Fruit fly (Drosophila melanogaster) whole organism, wandering third instar larva: ENCODE data around the gene CG43980.

Source experiments
- HLH106 ChIP-seq: fragments of 200-800 bp; optimal IDR thresholded peaks from 3 replicates; lab custom pipeline; 2019; ENCODE audit warnings: missing biosample characterization, mild to moderate bottlenecking, missing genetic modification characterization, moderate library complexity
- pan ChIP-seq: fragments of >200 bp; optimal IDR thresholded peaks from 2 replicates; lab custom pipeline; 2017
- psq ChIP-seq: fragments of 200-800 bp; sonication (Bioruptor generic); optimal IDR thresholded peaks from 3 replicates; lab custom pipeline; 2017; ENCODE audit warnings: missing biosample characterization, mild to moderate bottlenecking, missing genetic modification characterization, moderate library complexity
- rgr ChIP-seq: fragments of 200-800 bp; sonication (Bioruptor generic); optimal IDR thresholded peaks from 3 replicates; lab custom pipeline; 2016; ENCODE audit warnings: missing biosample characterization, mild to moderate bottlenecking, missing genetic modification characterization
- sv ChIP-seq: fragments of 200-800 bp; sonication (Bioruptor generic); optimal IDR thresholded peaks from 3 replicates; lab custom pipeline; 2016; ENCODE audit warnings: missing biosample characterization, missing genetic modification characterization
- woc ChIP-seq: sonication (Bioruptor generic); optimal IDR thresholded peaks from 2 replicates; lab custom pipeline; 2016; ENCODE audit warnings: missing biosample characterization, mild to moderate bottlenecking, missing genetic modification characterization

dm6 chr3L:21626036-21626614 lies 18.6 kb upstream of the CG43980 start:
- TF ChIP-seq sv (GFP tag; lab: Kevin White, UChicago) (no peak), rgr (GFP tag; lab: Kevin White, UChicago) (no peak), woc (GFP tag; lab: Kevin White, UChicago) (peak; percentile 11), psq (GFP tag; lab: Kevin White, UChicago) (no peak), pan (no peak), HLH106 (no peak)
